Worm (Caenorhabditis elegans) whole organism, late embryonic: Measurements from ENCODE around the gene F22F1.3.

Experiments used
- C08G9.2 ChIP-seq: sonication (generic microtip); optimal IDR thresholded peaks from 2 replicates; lab custom pipeline; 2016; ENCODE audit warnings: mild to moderate bottlenecking, missing genetic modification characterization, moderate library complexity, missing compliant biosample characterization
- C38D4.7 ChIP-seq: fragments of 200-800 bp; sonication (Bioruptor generic); optimal IDR thresholded peaks from 2 replicates; lab custom pipeline; 2018; ENCODE audit warnings: mild to moderate bottlenecking, missing genetic modification characterization, moderate library complexity, missing compliant biosample characterization
- F13H6.1 ChIP-seq: sonication (generic microtip); optimal IDR thresholded peaks from 2 replicates; lab custom pipeline; 2016; ENCODE audit warnings: missing genetic modification characterization, missing compliant biosample characterization
- K09A11.1 ChIP-seq: sonication (generic microtip); optimal IDR thresholded peaks from 2 replicates; lab custom pipeline; 2017; ENCODE audit warnings: antibody characterized with exemption, mild to moderate bottlenecking, missing genetic modification characterization, missing compliant biosample characterization; ENCODE audit not compliant: insufficient read depth
- T23F11.4 ChIP-seq: fragments of 200-800 bp; sonication (Bioruptor generic); optimal IDR thresholded peaks from 2 replicates; lab custom pipeline; 2018; ENCODE audit warnings: mild to moderate bottlenecking, missing genetic modification characterization, missing compliant biosample characterization
- Y22D7AL.16 ChIP-seq: sonication (generic microtip); optimal IDR thresholded peaks from 2 replicates; lab custom pipeline; 2016; ENCODE audit warnings: missing genetic modification characterization, missing compliant biosample characterization
- ama-1 ChIP-seq: fragments of 150-350 bp; optimal IDR thresholded peaks from 2 replicates; lab custom pipeline; 2014
- ceh-14 ChIP-seq: sonication (generic microtip); optimal IDR thresholded peaks from 2 replicates; lab custom pipeline; 2016; ENCODE audit warnings: missing genotype, missing genetic modification characterization, missing compliant biosample characterization
- ceh-18 ChIP-seq: sonication (generic microtip); optimal IDR thresholded peaks from 2 replicates; lab custom pipeline; 2016; ENCODE audit warnings: missing genetic modification characterization, missing compliant biosample characterization
- ceh-19 ChIP-seq: fragments of 200-800 bp; sonication (Bioruptor generic); optimal IDR thresholded peaks from 2 replicates; lab custom pipeline; 2018; ENCODE audit warnings: mild to moderate bottlenecking, missing genetic modification characterization, missing compliant biosample characterization
- ceh-22 ChIP-seq: sonication (generic microtip); optimal IDR thresholded peaks from 2 replicates; lab custom pipeline; 2017; ENCODE audit warnings: missing biosample characterization, missing genetic modification characterization
- ceh-31 ChIP-seq: sonication (generic microtip); optimal IDR thresholded peaks from 2 replicates; lab custom pipeline; 2016; ENCODE audit warnings: missing genetic modification characterization, missing compliant biosample characterization
- ceh-34 ChIP-seq: sonication (generic microtip); optimal IDR thresholded peaks from 2 replicates; lab custom pipeline; 2016; ENCODE audit warnings: mild to moderate bottlenecking, missing genetic modification characterization, missing compliant biosample characterization
- ceh-48 ChIP-seq: sonication (generic microtip); optimal IDR thresholded peaks from 2 replicates; lab custom pipeline; 2016; ENCODE audit warnings: missing genetic modification characterization, inconsistent platforms, missing compliant biosample characterization
- ceh-6 ChIP-seq: fragments of 200-800 bp; sonication (Bioruptor generic); optimal IDR thresholded peaks from 2 replicates; lab custom pipeline; 2018; ENCODE audit warnings: mild to moderate bottlenecking, missing genetic modification characterization, missing compliant biosample characterization
- ceh-9 ChIP-seq: sonication (generic microtip); optimal IDR thresholded peaks from 2 replicates; lab custom pipeline; 2016; ENCODE audit warnings: mild to moderate bottlenecking, missing genetic modification characterization, inconsistent platforms, missing compliant biosample characterization
- dve-1 ChIP-seq: sonication (generic microtip); optimal IDR thresholded peaks from 2 replicates; lab custom pipeline; 2017; ENCODE audit warnings: antibody characterized with exemption, mild to moderate bottlenecking, missing genetic modification characterization, missing compliant biosample characterization
- elt-4 ChIP-seq: sonication (generic microtip); optimal IDR thresholded peaks from 2 replicates; lab custom pipeline; 2016; ENCODE audit warnings: missing genetic modification characterization, missing compliant biosample characterization
- eyg-1 ChIP-seq: sonication (generic microtip); optimal IDR thresholded peaks from 2 replicates; lab custom pipeline; 2016; ENCODE audit warnings: missing genotype, missing genetic modification characterization, missing compliant biosample characterization
- fkh-6 ChIP-seq: sonication (generic microtip); optimal IDR thresholded peaks from 2 replicates; lab custom pipeline; 2016; ENCODE audit warnings: missing genetic modification characterization, missing compliant biosample characterization
- hlh-30 ChIP-seq: sonication (generic microtip); optimal IDR thresholded peaks from 2 replicates; lab custom pipeline; 2017; ENCODE audit warnings: antibody characterized with exemption, missing genetic modification characterization, missing compliant biosample characterization; ENCODE audit not compliant: insufficient read depth
- hlh-6 ChIP-seq: sonication (generic microtip); optimal IDR thresholded peaks from 2 replicates; lab custom pipeline; 2016; ENCODE audit warnings: missing genotype, missing genetic modification characterization, missing compliant biosample characterization
- lin-11 ChIP-seq: fragments of 200-800 bp; sonication (Bioruptor generic); optimal IDR thresholded peaks from 2 replicates; lab custom pipeline; 2018; ENCODE audit warnings: mild to moderate bottlenecking, missing genetic modification characterization, missing compliant biosample characterization
- mec-3 ChIP-seq: sonication (generic microtip); optimal IDR thresholded peaks from 2 replicates; lab custom pipeline; 2016; ENCODE audit warnings: borderline replicate concordance, missing genetic modification characterization, missing compliant biosample characterization
- nfya-1 ChIP-seq: sonication (generic microtip); optimal IDR thresholded peaks from 2 replicates; lab custom pipeline; 2017; ENCODE audit warnings: missing genetic modification characterization, mild to moderate bottlenecking, missing compliant biosample characterization, antibody characterized with exemption, moderate library complexity
- nhr-232 ChIP-seq: sonication (generic microtip); optimal IDR thresholded peaks from 2 replicates; lab custom pipeline; 2016; ENCODE audit warnings: missing genetic modification characterization, missing compliant biosample characterization
- npax-4 ChIP-seq: sonication (generic microtip); optimal IDR thresholded peaks from 2 replicates; lab custom pipeline; 2016; ENCODE audit warnings: missing genetic modification characterization, missing compliant biosample characterization
- odd-2 ChIP-seq: sonication (generic microtip); optimal IDR thresholded peaks from 2 replicates; lab custom pipeline; 2017; ENCODE audit warnings: antibody characterized with exemption, mild to moderate bottlenecking, missing genetic modification characterization, missing compliant biosample characterization
- pag-3 ChIP-seq: sonication (generic microtip); optimal IDR thresholded peaks from 2 replicates; lab custom pipeline; 2016; ENCODE audit warnings: missing compliant biosample characterization, missing genetic modification characterization, borderline replicate concordance
- pat-9 ChIP-seq: fragments of 200-800 bp; sonication (Bioruptor generic); optimal IDR thresholded peaks from 2 replicates; lab custom pipeline; 2018; ENCODE audit warnings: mild to moderate bottlenecking, missing genetic modification characterization, moderate library complexity, missing compliant biosample characterization
- pax-1 ChIP-seq: fragments of 150-350 bp; optimal IDR thresholded peaks from 2 replicates; lab custom pipeline; 2014; ENCODE audit warnings: missing biosample characterization, missing genetic modification characterization
- pha-2 ChIP-seq: sonication (generic microtip); optimal IDR thresholded peaks from 2 replicates; lab custom pipeline; 2017; ENCODE audit warnings: mild to moderate bottlenecking, missing genetic modification characterization, missing compliant biosample characterization
- pha-4 ChIP-seq: fragments of 150-350 bp; optimal IDR thresholded peaks from 2 replicates; lab custom pipeline; 2018; ENCODE audit warnings: missing biosample characterization, missing genetic modification reagents, missing genetic modification characterization
- pros-1 ChIP-seq: fragments of 150-350 bp; optimal IDR thresholded peaks from 2 replicates; lab custom pipeline; 2014; ENCODE audit warnings: missing biosample characterization, missing genetic modification reagents, missing genetic modification characterization
- sdc-2 ChIP-seq: sonication (generic microtip); optimal IDR thresholded peaks from 2 replicates; lab custom pipeline; 2016; ENCODE audit warnings: missing genotype, missing genetic modification characterization, missing compliant biosample characterization
- sox-4 ChIP-seq: sonication (generic microtip); optimal IDR thresholded peaks from 2 replicates; lab custom pipeline; 2017; ENCODE audit warnings: mild to moderate bottlenecking, missing genetic modification characterization, inconsistent platforms, missing compliant biosample characterization
- tbx-2 ChIP-seq: sonication (generic microtip); optimal IDR thresholded peaks from 2 replicates; lab custom pipeline; 2016; ENCODE audit warnings: missing genetic modification characterization, missing compliant biosample characterization
- tbx-7 ChIP-seq: sonication (generic microtip); optimal IDR thresholded peaks from 2 replicates; lab custom pipeline; 2016; ENCODE audit warnings: missing genotype, missing genetic modification characterization, missing compliant biosample characterization
- ttx-3 ChIP-seq: sonication (generic microtip); optimal IDR thresholded peaks from 2 replicates; lab custom pipeline; 2016; ENCODE audit warnings: missing genetic modification reagents, missing genetic modification characterization, missing compliant biosample characterization
- unc-42 ChIP-seq: sonication (generic microtip); optimal IDR thresholded peaks from 2 replicates; lab custom pipeline; 2016; ENCODE audit warnings: missing genotype, missing genetic modification characterization, missing compliant biosample characterization
- unc-86 ChIP-seq: sonication (generic microtip); optimal IDR thresholded peaks from 2 replicates; lab custom pipeline; 2016; ENCODE audit warnings: missing genetic modification characterization, missing compliant biosample characterization

Gene F22F1.3

DNA sequence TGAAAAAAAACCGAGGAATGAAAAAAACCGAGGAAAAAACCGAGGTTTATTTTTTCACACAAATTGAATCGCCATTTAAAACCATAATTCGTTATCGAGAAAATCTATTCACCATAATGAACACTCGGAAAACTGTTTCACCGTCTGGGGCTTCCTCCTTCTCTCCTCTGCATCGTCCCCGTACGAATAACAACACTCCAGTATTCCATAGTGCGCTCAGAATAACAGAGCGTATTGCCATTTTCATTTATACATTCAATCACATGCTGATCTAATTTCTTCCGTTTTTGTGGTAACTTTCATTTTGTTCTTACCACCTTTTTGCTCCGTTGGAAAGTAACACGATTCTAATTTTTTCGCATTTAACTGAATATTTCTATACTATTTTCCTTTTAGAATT lies 6.7 kb upstream of the F22F1.3 start, which contains the start of gene C17H11.2:
C17H11.2 (plus strand) TSS at position 397 of the 400 bp plus-strand sequence.
- no peak for TF ChIP-seq lin-11 (tag; lab: Kevin White, UChicago)
- TF ChIP-seq odd-2 (tag; lab: Kevin White, UChicago) = no peak
- TF ChIP-seq unc-42 = peak; percentile 39
- TF ChIP-seq pag-3 (tag; lab: Kevin White, UChicago) = no peak
- no peak for TF ChIP-seq mec-3 (tag; lab: Kevin White, UChicago)
- no peak for TF ChIP-seq Y22D7AL.16 (tag; lab: Kevin White, UChicago)
- no peak for TF ChIP-seq C38D4.7 (GFP tag; lab: Kevin White, UChicago)
- no peak for TF ChIP-seq pha-2
- TF ChIP-seq nhr-232 (tag; lab: Kevin White, UChicago) = no peak
- TF ChIP-seq ceh-22 (tag; lab: Kevin White, UChicago) = no peak
- peak; percentile 24 for TF ChIP-seq nfya-1 (tag; lab: Kevin White, UChicago)

DNA sequence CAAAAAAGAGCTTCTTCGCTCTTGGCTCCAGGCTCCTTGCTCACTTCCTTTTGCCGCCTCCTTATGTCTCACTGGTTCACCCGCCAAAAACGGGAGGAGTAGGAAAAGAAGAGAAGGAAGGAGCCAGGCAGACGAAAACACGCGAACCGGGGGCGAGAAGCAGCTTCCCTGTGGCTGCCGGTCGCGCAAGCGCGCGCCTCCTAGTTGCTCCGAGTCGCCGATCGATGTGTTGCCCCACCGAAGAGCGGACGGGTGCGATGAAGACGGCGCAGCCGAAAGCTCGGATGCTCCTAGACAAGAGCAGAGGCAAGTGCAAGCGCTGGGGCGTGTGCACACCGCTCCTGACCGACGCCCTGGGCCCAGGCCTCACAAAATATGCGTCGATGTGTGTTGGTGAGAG lies 682 bp upstream of the F22F1.3 start:
- TF ChIP-seq eyg-1 (tag; lab: Kevin White, UChicago) (no peak), ceh-19 (peak; percentile 14), elt-4 (tag; lab: Kevin White, UChicago) (peak; percentile 31), C08G9.2 (peak; percentile 33), ceh-31 (tag; lab: Kevin White, UChicago) (peak; percentile 71), ceh-18 (tag; lab: Kevin White, UChicago) (peak; percentile 29), pat-9 (tag; lab: Kevin White, UChicago) (no peak), ama-1 (lab: Kevin White, UChicago) (no peak), ceh-14 (tag; lab: Kevin White, UChicago) (peak; percentile 28), T23F11.4 (GFP tag; lab: Kevin White, UChicago) (peak; percentile 43), pros-1 (tag; lab: Kevin White, UChicago) (peak; percentile 34), ceh-34 (tag; lab: Kevin White, UChicago) (peak; percentile 24), unc-42 (peak; percentile 49), sdc-2 (tag; lab: Kevin White, UChicago) (peak; percentile 65), ceh-48 (tag; lab: Kevin White, UChicago) (peak; percentile 65), F13H6.1 (tag; lab: Kevin White, UChicago) (no peak), pag-3 (tag; lab: Kevin White, UChicago) (peak; percentile 49), tbx-2 (tag; lab: Kevin White, UChicago) (peak; percentile 62)
- TF ChIP-seq, all 69 proteins: peak for 14

DNA sequence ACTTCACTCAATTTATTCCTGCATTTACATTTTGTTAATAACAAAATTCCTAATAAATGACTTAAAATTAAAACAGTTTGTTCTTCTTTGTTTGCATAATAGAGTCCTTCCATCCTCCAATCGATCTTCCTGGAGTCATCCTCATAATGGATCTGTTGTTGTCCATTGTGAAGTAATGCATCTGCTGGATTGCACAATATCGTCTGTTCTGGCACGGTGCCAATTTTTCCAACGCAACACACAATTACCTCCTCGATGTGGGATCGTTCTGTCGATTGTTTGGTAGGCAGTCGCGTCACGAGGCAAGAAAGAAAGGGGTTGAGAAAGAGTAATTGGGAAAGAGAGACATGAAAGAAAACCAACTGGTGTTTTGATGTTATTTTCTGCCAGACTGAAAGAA lies 2.9 kb downstream of the F22F1.3 start:
- TF ChIP-seq ama-1 (lab: Kevin White, UChicago) (peak; percentile 57), unc-42 (no peak), hlh-30 (peak; percentile 73), ceh-31 (tag; lab: Kevin White, UChicago) (peak; percentile 32)

DNA sequence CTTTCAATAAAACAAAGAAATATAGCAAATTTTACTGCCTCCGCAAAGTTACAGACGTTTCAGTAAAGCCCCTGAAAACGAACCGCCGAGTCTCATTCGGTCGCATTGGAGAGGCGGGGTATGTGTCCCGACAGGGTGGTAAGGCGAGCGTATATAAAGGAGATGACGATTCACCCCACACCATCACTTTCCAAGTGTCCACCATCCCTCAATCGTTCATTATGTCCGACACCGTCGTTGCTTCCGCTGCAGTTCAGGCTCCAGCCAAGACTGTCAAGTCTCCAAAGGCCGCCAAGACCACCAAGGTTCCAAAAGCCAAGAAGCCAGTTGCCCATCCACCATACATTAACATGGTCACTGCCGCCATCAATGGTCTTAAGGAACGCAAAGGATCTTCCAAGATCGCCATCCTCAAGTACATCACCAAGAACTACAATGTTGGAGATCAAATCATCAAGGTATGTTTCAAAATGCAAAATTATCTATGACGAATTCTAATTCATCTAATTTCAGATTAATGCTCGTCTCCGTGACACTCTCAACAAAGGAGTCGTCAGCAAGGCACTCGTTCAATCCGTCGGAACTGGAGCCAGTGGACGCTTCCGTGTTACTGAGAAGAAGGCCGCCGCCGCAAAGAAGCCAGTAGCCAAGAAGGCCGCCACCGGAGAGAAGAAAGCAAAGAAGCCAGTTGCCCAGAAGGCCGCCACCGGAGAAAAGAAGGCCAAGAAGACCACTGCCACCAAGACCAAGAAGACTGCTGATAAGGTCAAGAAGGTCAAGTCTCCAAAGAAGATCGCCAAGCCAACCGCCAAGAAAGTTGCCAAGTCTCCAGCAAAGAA lies 3.7 kb downstream of the F22F1.3 start, which contains the start of gene hil-3:
hil-3 (plus strand) TSS at position 195 of the 839 bp plus-strand sequence.
- TF ChIP-seq ceh-9 (tag; lab: Kevin White, UChicago) = no peak
- no peak for TF ChIP-seq odd-2 (tag; lab: Kevin White, UChicago)
- no peak for TF ChIP-seq ttx-3
- no peak for TF ChIP-seq fkh-6 (tag; lab: Kevin White, UChicago)
- no peak for TF ChIP-seq lin-11 (tag; lab: Kevin White, UChicago)
- TF ChIP-seq T23F11.4 (GFP tag; lab: Kevin White, UChicago) = no peak
- no peak for TF ChIP-seq C38D4.7 (GFP tag; lab: Kevin White, UChicago)
- no peak for TF ChIP-seq ceh-6
- no peak for TF ChIP-seq sox-4
- TF ChIP-seq ceh-31 (tag; lab: Kevin White, UChicago) = peak; percentile 26
- no peak for TF ChIP-seq npax-4 (tag; lab: Kevin White, UChicago)
- TF ChIP-seq pha-2 = no peak
- TF ChIP-seq elt-4 (tag; lab: Kevin White, UChicago) = no peak
- TF ChIP-seq pros-1 (tag; lab: Kevin White, UChicago) = no peak
- TF ChIP-seq ama-1 (lab: Kevin White, UChicago) = peak; percentile 46
- TF ChIP-seq unc-86 (tag; lab: Kevin White, UChicago) = no peak
- TF ChIP-seq pax-1 (tag; lab: Kevin White, UChicago) = no peak
- TF ChIP-seq pat-9 (tag; lab: Kevin White, UChicago) = no peak
- no peak for TF ChIP-seq ceh-48 (tag; lab: Kevin White, UChicago)
- no peak for TF ChIP-seq unc-42
- TF ChIP-seq K09A11.1 (tag; lab: Kevin White, UChicago) = no peak
- TF ChIP-seq hlh-6 (tag; lab: Kevin White, UChicago) = no peak
- peak; percentile 9 for TF ChIP-seq tbx-7 (tag; lab: Kevin White, UChicago)
- no peak for TF ChIP-seq mec-3 (tag; lab: Kevin White, UChicago)
- no peak for TF ChIP-seq dve-1
- TF ChIP-seq nhr-232 (tag; lab: Kevin White, UChicago) = no peak
- no peak for TF ChIP-seq pha-4 (tag; lab: Kevin White, UChicago)
- peak; percentile 19 for TF ChIP-seq sdc-2 (tag; lab: Kevin White, UChicago)
- no peak for TF ChIP-seq ceh-34 (tag; lab: Kevin White, UChicago)
- no peak for TF ChIP-seq nfya-1 (tag; lab: Kevin White, UChicago)
